Fruit fly (Drosophila melanogaster) whole organism, embryonic: Measurements from ENCODE around the gene CG17666.

Source experiments
- Antp ChIP-seq: fragments of 200-800 bp; sonication (Bioruptor generic); optimal IDR thresholded peaks from 3 replicates; lab custom pipeline; 2016; ENCODE audit warnings: missing biosample characterization, missing genetic modification characterization
- BEAF-32 ChIP-seq: fragments of 200-800 bp; sonication (Bioruptor generic); optimal IDR thresholded peaks from 3 replicates; lab custom pipeline; 2017; ENCODE audit warnings: missing biosample characterization, missing genetic modification characterization, mild to moderate bottlenecking, moderate library complexity, missing genetic modification reagents
- Blimp-1 ChIP-seq: fragments of 200-800 bp; sonication (Bioruptor generic); optimal IDR thresholded peaks from 3 replicates; lab custom pipeline; 2018; ENCODE audit warnings: missing biosample characterization, missing genetic modification characterization, mild to moderate bottlenecking, moderate library complexity, missing genetic modification reagents
- BtbVII ChIP-seq: fragments of 200-800 bp; sonication (Bioruptor generic); optimal IDR thresholded peaks from 3 replicates; lab custom pipeline; 2017; ENCODE audit warnings: missing biosample characterization, mild to moderate bottlenecking, missing genetic modification characterization
- CG10147 ChIP-seq: fragments of 200-800 bp; sonication (Bioruptor generic); optimal IDR thresholded peaks from 2 replicates; lab custom pipeline; 2019; ENCODE audit warnings: missing biosample characterization, mild to moderate bottlenecking, missing genetic modification characterization, moderate library complexity
- CG12942 ChIP-seq: fragments of 200-800 bp; sonication (Bioruptor generic); optimal IDR thresholded peaks from 3 replicates; lab custom pipeline; 2016; ENCODE audit warnings: missing biosample characterization, missing genetic modification characterization
- CG13287 ChIP-seq: fragments of 200-800 bp; sonication (Bioruptor generic); IDR thresholded peaks from 2 replicates; pipeline ENCODE4 v1.3.6; 2022; ENCODE audit warnings: missing biosample characterization, missing genetic modification characterization; ENCODE audit not compliant: partially characterized antibody
- CG15073 ChIP-seq: fragments of 200-800 bp; sonication (Bioruptor generic); optimal IDR thresholded peaks from 2 replicates; lab custom pipeline; 2016; ENCODE audit warnings: missing biosample characterization, missing genetic modification characterization
- CG15479 ChIP-seq: fragments of 200-800 bp; sonication (Bioruptor generic); optimal IDR thresholded peaks from 3 replicates; lab custom pipeline; 2019; ENCODE audit warnings: missing biosample characterization, mild to moderate bottlenecking, missing genetic modification characterization, moderate library complexity
- CG16779 ChIP-seq: fragments of 200-800 bp; sonication (Bioruptor generic); IDR thresholded peaks from 2 replicates; pipeline ENCODE4 v1.3.6; 2022; ENCODE audit warnings: missing biosample characterization, missing genetic modification characterization
- CG17829 ChIP-seq: fragments of 200-800 bp; optimal IDR thresholded peaks from 2 replicates; lab custom pipeline; 2019; ENCODE audit warnings: missing biosample characterization, mild to moderate bottlenecking, missing genetic modification characterization, moderate library complexity
- CG17912 ChIP-seq: fragments of 200-800 bp; sonication (Bioruptor generic); optimal IDR thresholded peaks from 2 replicates; lab custom pipeline; 2018; ENCODE audit warnings: missing biosample characterization, mild to moderate bottlenecking, missing genetic modification characterization
- CG18262 ChIP-seq: fragments of 200-800 bp; optimal IDR thresholded peaks from 3 replicates; lab custom pipeline; 2019; ENCODE audit warnings: missing biosample characterization, mild to moderate bottlenecking, missing genetic modification characterization, moderate library complexity
- CG2129 ChIP-seq: fragments of 200-800 bp; sonication (Bioruptor generic); IDR thresholded peaks from 2 replicates; pipeline ENCODE4 v1.3.6; 2022; ENCODE audit warnings: missing biosample characterization, missing genetic modification characterization; ENCODE audit not compliant: partially characterized antibody
- CG2889 ChIP-seq: fragments of 200-800 bp; sonication (Bioruptor generic); IDR thresholded peaks from 3 replicates; pipeline ENCODE4 v1.3.6; 2022; ENCODE audit warnings: missing biosample characterization, missing genetic modification characterization
- CG32767 ChIP-seq: fragments of 200-800 bp; sonication (Bioruptor generic); IDR thresholded peaks from 2 replicates; pipeline ENCODE4 v1.3.6; 2022; ENCODE audit warnings: missing biosample characterization, missing genetic modification characterization
- CG34422 ChIP-seq: fragments of 200-800 bp; sonication (Bioruptor generic); IDR thresholded peaks from 3 replicates; pipeline ENCODE4 v1.3.6; 2022; ENCODE audit warnings: missing biosample characterization, missing genetic modification characterization
- CG5180 ChIP-seq: fragments of 200-800 bp; sonication (Bioruptor generic); optimal IDR thresholded peaks from 3 replicates; lab custom pipeline; 2017; ENCODE audit warnings: missing biosample characterization, missing genetic modification characterization, mild to moderate bottlenecking, moderate library complexity, missing genetic modification reagents
- CG6813 ChIP-seq: fragments of 200-800 bp; sonication (Bioruptor generic); optimal IDR thresholded peaks from 2 replicates; lab custom pipeline; 2017; ENCODE audit warnings: missing biosample characterization, missing genetic modification characterization, mild to moderate bottlenecking, moderate library complexity, missing genetic modification reagents
- CG7271 ChIP-seq: fragments of 200-800 bp; sonication (Bioruptor generic); optimal IDR thresholded peaks from 2 replicates; lab custom pipeline; 2018; ENCODE audit warnings: missing biosample characterization, mild to moderate bottlenecking, missing genetic modification characterization, moderate library complexity
- CG8765 ChIP-seq: fragments of 200-800 bp; sonication (Bioruptor generic); IDR thresholded peaks from 2 replicates; pipeline ENCODE4 v1.3.6; 2022; ENCODE audit warnings: missing biosample characterization, missing genetic modification characterization
- CG9609 ChIP-seq: fragments of 200-800 bp; sonication (Bioruptor generic); optimal IDR thresholded peaks from 3 replicates; lab custom pipeline; 2016; ENCODE audit warnings: missing biosample characterization, missing genetic modification characterization
- CG9932 ChIP-seq: fragments of 200-800 bp; sonication (Bioruptor generic); IDR thresholded peaks from 2 replicates; pipeline ENCODE4 v1.3.6; 2022; ENCODE audit warnings: missing biosample characterization, missing genetic modification characterization
- D ChIP-seq, 2 experiments: fragments of 200-800 bp in 1 of 2; fragments of >200 bp in 1 of 2; sonication (Bioruptor generic) in 1 of 2; optimal IDR thresholded peaks; 2 replicates in 1 of 2; 3 replicates in 1 of 2; lab custom pipeline; 2017; ENCODE audit warnings: mild to moderate bottlenecking in 1 of 2, missing biosample characterization in 1 of 2, missing genetic modification characterization in 1 of 2, missing genetic modification reagents in 1 of 2
- Drgx ChIP-seq: fragments of 200-800 bp; sonication (Bioruptor generic); IDR thresholded peaks from 2 replicates; pipeline ENCODE4 v1.3.6; 2022; ENCODE audit warnings: missing biosample characterization, missing genetic modification characterization
- Hr78 ChIP-seq, 2 experiments: fragments of 200-800 bp in 1 of 2; fragments of >200 bp in 1 of 2; sonication (Bioruptor generic) in 1 of 2; optimal IDR thresholded peaks; 2 replicates each; lab custom pipeline; 2017 to 2019; ENCODE audit warnings: missing biosample characterization in 2 of 2, missing genetic modification characterization in 2 of 2, mild to moderate bottlenecking in 1 of 2, moderate library complexity in 1 of 2
- Max ChIP-seq: fragments of 200-800 bp; sonication (Bioruptor generic); optimal IDR thresholded peaks from 2 replicates; lab custom pipeline; 2016; ENCODE audit warnings: missing biosample characterization, mild to moderate bottlenecking, missing genetic modification characterization
- NC2α ChIP-seq: fragments of 200-800 bp; sonication (Bioruptor generic); optimal IDR thresholded peaks from 2 replicates; lab custom pipeline; 2016; ENCODE audit warnings: missing biosample characterization, missing genetic modification characterization
- NFAT ChIP-seq: fragments of 200-800 bp; sonication (Bioruptor generic); IDR thresholded peaks from 2 replicates; pipeline ENCODE4 v1.3.6; 2022; ENCODE audit warnings: missing biosample characterization, missing genetic modification characterization
- Oaz ChIP-seq: fragments of 200-800 bp; sonication (Bioruptor generic); IDR thresholded peaks from 2 replicates; pipeline ENCODE4 v1.3.6; 2022; ENCODE audit warnings: missing biosample characterization, missing genetic modification characterization
- Rx ChIP-seq: fragments of 200-800 bp; sonication (Bioruptor generic); IDR thresholded peaks from 2 replicates; pipeline ENCODE4 v1.3.6; 2022; ENCODE audit warnings: missing biosample characterization, missing genetic modification characterization
- Six4 ChIP-seq: fragments of 200-800 bp; sonication (Bioruptor generic); optimal IDR thresholded peaks from 2 replicates; lab custom pipeline; 2016; ENCODE audit warnings: missing biosample characterization, missing genetic modification characterization
- Xbp1 ChIP-seq: fragments of 200-800 bp; sonication (Bioruptor generic); optimal IDR thresholded peaks from 3 replicates; lab custom pipeline; 2016; ENCODE audit warnings: missing biosample characterization, mild to moderate bottlenecking, missing genetic modification characterization
- YL-1 ChIP-seq: fragments of 200-800 bp; sonication (Bioruptor generic); optimal IDR thresholded peaks from 3 replicates; lab custom pipeline; 2017; ENCODE audit warnings: missing biosample characterization, mild to moderate bottlenecking, missing genetic modification characterization
- bbx ChIP-seq: fragments of 200-800 bp; sonication (Bioruptor generic); IDR thresholded peaks from 2 replicates; pipeline ENCODE4 v1.3.6; 2022; ENCODE audit warnings: missing biosample characterization, missing genetic modification characterization; ENCODE audit not compliant: partially characterized antibody
- da ChIP-seq: fragments of 200-800 bp; sonication (Bioruptor generic); optimal IDR thresholded peaks from 2 replicates; lab custom pipeline; 2016; ENCODE audit warnings: missing biosample characterization, missing genetic modification characterization
- fd64A ChIP-seq: fragments of 200-800 bp; sonication (Bioruptor generic); optimal IDR thresholded peaks from 3 replicates; lab custom pipeline; 2018; ENCODE audit warnings: missing biosample characterization, mild to moderate bottlenecking, missing genetic modification characterization
- ham ChIP-seq: fragments of 200-800 bp; sonication (Bioruptor generic); IDR thresholded peaks from 2 replicates; pipeline ENCODE4 v1.3.6; 2022; ENCODE audit warnings: missing biosample characterization, missing genetic modification characterization
- ken ChIP-seq: fragments of 200-800 bp; sonication (Bioruptor generic); IDR thresholded peaks from 3 replicates; pipeline ENCODE4 v1.3.6; 2022; ENCODE audit warnings: missing biosample characterization, missing genetic modification characterization
- lola ChIP-seq, 3 experiments: fragments of >200 bp in 2 of 3; fragments of 200-800 bp in 1 of 3; sonication (Bioruptor generic) in 1 of 3; optimal IDR thresholded peaks; 2 replicates each; lab custom pipeline; 2017 to 2019; ENCODE audit warnings: missing biosample characterization in 3 of 3, missing genetic modification characterization in 3 of 3, mild to moderate bottlenecking in 1 of 3, moderate library complexity in 1 of 3
- nom ChIP-seq: fragments of 200-800 bp; sonication (Bioruptor generic); optimal IDR thresholded peaks from 2 replicates; lab custom pipeline; 2017; ENCODE audit warnings: missing biosample characterization, missing genetic modification characterization, mild to moderate bottlenecking, moderate library complexity, missing genetic modification reagents
- odd ChIP-seq: fragments of 200-800 bp; sonication (Bioruptor generic); optimal IDR thresholded peaks from 2 replicates; lab custom pipeline; 2017; ENCODE audit warnings: missing biosample characterization, mild to moderate bottlenecking, missing genetic modification characterization
- pita ChIP-seq: fragments of 200-800 bp; sonication (Bioruptor generic); optimal IDR thresholded peaks from 2 replicates; lab custom pipeline; 2017; ENCODE audit warnings: missing biosample characterization, mild to moderate bottlenecking, missing genetic modification characterization
- repo ChIP-seq: fragments of 200-800 bp; sonication (Bioruptor generic); optimal IDR thresholded peaks from 2 replicates; lab custom pipeline; 2016; ENCODE audit warnings: missing biosample characterization, missing genetic modification characterization
- schlank ChIP-seq: fragments of 200-800 bp; sonication (Bioruptor generic); optimal IDR thresholded peaks from 2 replicates; lab custom pipeline; 2018; ENCODE audit warnings: missing biosample characterization, mild to moderate bottlenecking, missing genetic modification characterization
- sim ChIP-seq: fragments of 200-800 bp; sonication (Bioruptor generic); IDR thresholded peaks from 2 replicates; pipeline ENCODE4 v1.3.6; 2022; ENCODE audit warnings: missing biosample characterization, missing genetic modification characterization
- vvl ChIP-seq: fragments of 200-800 bp; sonication (Bioruptor generic); IDR thresholded peaks from 2 replicates; pipeline ENCODE4 v1.3.6; 2022; ENCODE audit warnings: missing biosample characterization, missing genetic modification characterization
- wdn ChIP-seq: fragments of 200-800 bp; sonication (Bioruptor generic); IDR thresholded peaks from 2 replicates; pipeline ENCODE4 v1.3.6; 2022; ENCODE audit warnings: missing biosample characterization, missing genetic modification characterization
- zen2 ChIP-seq: fragments of 200-800 bp; sonication (Bioruptor generic); IDR thresholded peaks from 3 replicates; pipeline ENCODE4 v1.3.6; 2022; ENCODE audit warnings: missing biosample characterization, missing genetic modification characterization; ENCODE audit not compliant: partially characterized antibody
- zf30C ChIP-seq: fragments of 200-800 bp; sonication (Bioruptor generic); optimal IDR thresholded peaks from 3 replicates; lab custom pipeline; 2018; ENCODE audit warnings: missing biosample characterization, mild to moderate bottlenecking, missing genetic modification characterization

Gene CG17666

DNA sequence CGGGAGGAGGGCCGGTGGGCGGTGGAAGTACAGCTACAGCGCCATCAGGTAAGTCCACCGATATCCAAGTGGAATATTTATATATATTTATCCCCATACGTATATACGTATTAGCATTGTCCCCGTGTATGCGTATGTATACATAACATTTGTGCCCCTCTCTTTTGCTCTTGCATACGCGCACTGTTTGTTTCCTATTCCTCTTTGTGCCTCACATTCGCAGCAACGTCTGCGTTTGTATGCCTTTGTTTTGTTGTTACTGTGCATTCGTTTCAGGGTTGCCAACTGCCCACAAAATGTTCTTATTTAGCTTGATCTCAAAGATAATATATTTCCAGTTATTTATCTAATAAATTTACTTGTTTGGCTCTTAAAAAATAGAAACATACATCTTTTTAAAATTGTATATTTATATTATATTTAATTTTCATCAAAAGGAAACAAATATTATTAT lies 25.2 kb downstream of the CG17666 start (continued):
- TF ChIP-seq da (GFP tag; lab: Kevin White, UChicago) (no peak), BtbVII (GFP tag; lab: Kevin White, UChicago) (peak; percentile 69), CG10147 (GFP tag; lab: Kevin White, UChicago) (peak; percentile 41), wdn (no peak), CG34422 (GFP tag; lab: Robert Waterston, UW) (no peak; the same call in 2 of the 3 replicates), Max (GFP tag; lab: Kevin White, UChicago) (no peak), Rx (no peak), NFAT (no peak), Hr78 (GFP tag; optimal IDR thresholded peaks at IDR 0.05; lab: Kevin White, UChicago) (no peak), CG9932 (GFP tag; lab: Robert Waterston, UW) (no peak), CG5180 (GFP tag; lab: Kevin White, UChicago) (no peak), vvl (GFP tag; lab: Robert Waterston, UW) (peak; percentile 69), nom (GFP tag; lab: Kevin White, UChicago) (peak; percentile 45), CG32767 (0 out of 2 replicates have a peak, but pooled peaks have one; percentile 85), bbx (GFP tag; lab: Robert Waterston, UW) (no peak), D (optimal IDR thresholded peaks at IDR 0.05; lab: Kevin White, UChicago) (no peak), D (GFP tag; optimal IDR thresholded peaks at IDR 0.05; lab: Kevin White, UChicago) (peak; percentile 51), CG7271 (tag; lab: Kevin White, UChicago) (no peak), CG9609 (GFP tag; lab: Kevin White, UChicago) (no peak), ham (GFP tag; lab: Robert Waterston, UW) (no peak), YL-1 (GFP tag; lab: Kevin White, UChicago) (peak; percentile 80), CG2889 (no peak), odd (GFP tag; lab: Kevin White, UChicago) (peak; percentile 60), Blimp-1 (GFP tag; lab: Kevin White, UChicago) (peak; percentile 73), ken (GFP tag; lab: Robert Waterston, UW) (no peak), CG17912 (GFP tag; lab: Kevin White, UChicago) (no peak), lola (GFP tag; optimal IDR thresholded peaks at IDR 0.05; lab: Kevin White, UChicago) (peak in 1 of 3 experiments; percentile 39), CG13287 (GFP tag; lab: Robert Waterston, UW) (no peak), CG18262 (peak; percentile 71), CG8765 (no peak), sim (GFP tag; lab: Robert Waterston, UW) (no peak), Xbp1 (GFP tag; lab: Kevin White, UChicago) (peak; percentile 68), Oaz (GFP tag; lab: Robert Waterston, UW) (no peak), CG2129 (no peak), NC2α (no peak), CG15479 (GFP tag; lab: Kevin White, UChicago) (no peak), CG16779 (GFP tag; lab: Robert Waterston, UW) (no peak), Six4 (peak; percentile 65), CG6813 (peak; percentile 41), CG15073 (GFP tag; lab: Kevin White, UChicago) (no peak), pita (GFP tag; lab: Kevin White, UChicago) (no peak), CG12942 (GFP tag; lab: Kevin White, UChicago) (no peak), zf30C (GFP tag; lab: Kevin White, UChicago) (no peak), Drgx (GFP tag; lab: Robert Waterston, UW) (peak; percentile 66; the same call in 1 of the 2 replicates), CG17829 (peak; percentile 81), schlank (no peak), zen2 (GFP tag; lab: Robert Waterston, UW) (no peak), fd64A (GFP tag; lab: Kevin White, UChicago) (no peak), Antp (GFP tag; lab: Kevin White, UChicago) (no peak), BEAF-32 (GFP tag; lab: Kevin White, UChicago) (no peak), repo (GFP tag; lab: Kevin White, UChicago) (no peak)
